Fruit fly (Drosophila melanogaster): ENCODE measurements around the gene CG13733.

Gene CG13733

DNA sequence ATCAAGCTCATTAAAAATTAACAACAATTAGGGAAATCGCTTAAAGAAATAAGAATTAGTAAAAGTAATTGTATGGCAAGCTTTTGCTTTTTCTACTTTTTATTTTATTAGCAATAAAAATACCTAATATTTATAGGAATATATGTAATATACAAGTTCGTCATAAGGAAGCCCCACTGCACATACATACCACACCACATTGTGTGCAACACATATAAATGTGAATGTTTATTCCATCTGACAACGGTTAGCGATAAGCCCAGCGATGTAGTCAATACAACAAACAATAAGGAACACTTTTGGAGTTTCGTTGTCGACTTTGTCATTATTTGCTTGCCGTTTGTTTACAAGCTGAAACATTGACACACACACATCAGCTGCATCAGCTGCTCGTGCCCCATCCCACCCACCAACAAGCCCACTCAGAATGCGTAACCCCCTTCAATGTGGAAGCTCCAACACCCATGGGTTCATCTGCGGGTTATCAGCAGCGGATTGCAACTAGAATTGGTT, 6.6 kb upstream of the CG13733 start (continued):
- peak; percentile 40; the same call in 1 of the 2 replicates for TF ChIP-seq Drgx (GFP tag; IDR thresholded peaks at IDR 0.05)
- TF ChIP-seq bcd (GFP tag; optimal IDR thresholded peaks at IDR 0.05): peak; percentile 71
- no peak for TF ChIP-seq Hmx (GFP tag; optimal IDR thresholded peaks at IDR 0.05)
- peak; percentile 56 for TF ChIP-seq NC2α (GFP tag; optimal IDR thresholded peaks at IDR 0.05)
- TF ChIP-seq CHES-1-like (GFP tag; optimal IDR thresholded peaks at IDR 0.05): no peak
- peak; percentile 32 for TF ChIP-seq sd (tag; optimal IDR thresholded peaks at IDR 0.05)
- peak; percentile 96 for TF ChIP-seq sens (GFP tag)
- TF ChIP-seq phol (tag; optimal IDR thresholded peaks at IDR 0.05): peak; percentile 48
- TF ChIP-seq Hr39 (optimal IDR thresholded peaks at IDR 0.05): no peak
- TF ChIP-seq CG4424 (GFP tag; optimal IDR thresholded peaks at IDR 0.05): peak; percentile 65
- TF ChIP-seq MBD-R2 (GFP tag; IDR thresholded peaks at IDR 0.05): no peak
- TF ChIP-seq pros (GFP tag; optimal IDR thresholded peaks at IDR 0.05): peak; percentile 12
- no peak for TF ChIP-seq NK7.1 (GFP tag; optimal IDR thresholded peaks at IDR 0.05)
- TF ChIP-seq CG12219 (GFP tag; optimal IDR thresholded peaks at IDR 0.05): peak; percentile 84
- TF ChIP-seq ab (GFP tag; optimal IDR thresholded peaks at IDR 0.05): no peak
- TF ChIP-seq psq (GFP tag; optimal IDR thresholded peaks at IDR 0.05): peak; percentile 12
- TF ChIP-seq H2.0 (GFP tag; IDR thresholded peaks at IDR 0.05): no peak
- TF ChIP-seq CG17802 (tag; optimal IDR thresholded peaks at IDR 0.05): peak; percentile 59
- TF ChIP-seq Dref (GFP tag; IDR thresholded peaks at IDR 0.05): no peak
- no peak for TF ChIP-seq CG6272 (GFP tag; IDR thresholded peaks at IDR 0.05)
- peak; percentile 80 for TF ChIP-seq CG18764 (GFP tag; optimal IDR thresholded peaks at IDR 0.05)
- peak; percentile 8 to 92 for TF ChIP-seq bsh (GFP tag; optimal IDR thresholded peaks at IDR 0.05)
- TF ChIP-seq zfh2 (GFP tag; optimal IDR thresholded peaks at IDR 0.05): no peak
- TF ChIP-seq CG15011 (GFP tag; optimal IDR thresholded peaks at IDR 0.05): peak; percentile 74
- TF ChIP-seq Oaz (GFP tag; IDR thresholded peaks at IDR 0.05): 0 out of 2 replicates have a peak, but pooled peaks have one; percentile 15
- TF ChIP-seq amos (GFP tag; IDR thresholded peaks at IDR 0.05; ENCODE audit: partially characterized antibody): no peak
- no peak for TF ChIP-seq ftz-f1 (GFP tag; optimal IDR thresholded peaks at IDR 0.05)
- TF ChIP-seq ATbp (GFP tag; optimal IDR thresholded peaks at IDR 0.05): peak; percentile 99
- TF ChIP-seq CG2202 (tag; optimal IDR thresholded peaks at IDR 0.05): peak; percentile 97
- TF ChIP-seq ken (GFP tag; IDR thresholded peaks at IDR 0.05): 0 out of 3 replicates have a peak, but pooled peaks have one; percentile 42
- no peak for TF ChIP-seq gcm2 (GFP tag; optimal IDR thresholded peaks at IDR 0.05)
- TF ChIP-seq eyg (GFP tag; optimal IDR thresholded peaks at IDR 0.05): peak; percentile 16
- TF ChIP-seq CG17829 (tag; optimal IDR thresholded peaks at IDR 0.05): peak; percentile 78
- peak; percentile 2 for TF ChIP-seq Meics (GFP tag; optimal IDR thresholded peaks at IDR 0.05)
- TF ChIP-seq toy (GFP tag; IDR thresholded peaks at IDR 0.05): no peak
- TF ChIP-seq trem (tag; optimal IDR thresholded peaks at IDR 0.05): peak; percentile 66
- TF ChIP-seq CG17328 (GFP tag; IDR thresholded peaks at IDR 0.05): peak; percentile 55; the same call in 1 of the 2 replicates
- peak; percentile 75 for TF ChIP-seq fd102C (GFP tag; optimal IDR thresholded peaks at IDR 0.05)
- peak; percentile 51 for TF ChIP-seq CG2116 (GFP tag; optimal IDR thresholded peaks at IDR 0.05)
- peak; percentile 86 for TF ChIP-seq Sox100B (GFP tag; optimal IDR thresholded peaks at IDR 0.05)
- TF ChIP-seq CG11504 (tag; optimal IDR thresholded peaks at IDR 0.05): peak; percentile 63
- peak; percentile 96 for TF ChIP-seq wek (GFP tag; optimal IDR thresholded peaks at IDR 0.05)
- no peak for TF ChIP-seq CG16813 (GFP tag; IDR thresholded peaks at IDR 0.05; ENCODE audit: partially characterized antibody)
- peak; percentile 85 for TF ChIP-seq unpg (GFP tag; optimal IDR thresholded peaks at IDR 0.05)
- TF ChIP-seq CG13296 (GFP tag; optimal IDR thresholded peaks at IDR 0.05): peak; percentile 34
- peak; percentile 90 for TF ChIP-seq Lhr (GFP tag; optimal IDR thresholded peaks at IDR 0.05)
- peak; percentile 41 for TF ChIP-seq CG9817 (tag; optimal IDR thresholded peaks at IDR 0.05)
- peak; percentile 79 for TF ChIP-seq CG18262 (tag; optimal IDR thresholded peaks at IDR 0.05)
- peak; percentile 95 for TF ChIP-seq kni (GFP tag; optimal IDR thresholded peaks at IDR 0.05)
- TF ChIP-seq CG12942 (GFP tag; optimal IDR thresholded peaks at IDR 0.05): peak; percentile 58
- TF ChIP-seq CG2712 (tag; optimal IDR thresholded peaks at IDR 0.05): peak; percentile 76
